Worm (Caenorhabditis elegans): ENCODE measurements around the gene F47B10.4.
A peak's percentile ranks its signal among the peaks of the same experiment; 100 is the strongest.

The F47B10.4 gene

DNA sequence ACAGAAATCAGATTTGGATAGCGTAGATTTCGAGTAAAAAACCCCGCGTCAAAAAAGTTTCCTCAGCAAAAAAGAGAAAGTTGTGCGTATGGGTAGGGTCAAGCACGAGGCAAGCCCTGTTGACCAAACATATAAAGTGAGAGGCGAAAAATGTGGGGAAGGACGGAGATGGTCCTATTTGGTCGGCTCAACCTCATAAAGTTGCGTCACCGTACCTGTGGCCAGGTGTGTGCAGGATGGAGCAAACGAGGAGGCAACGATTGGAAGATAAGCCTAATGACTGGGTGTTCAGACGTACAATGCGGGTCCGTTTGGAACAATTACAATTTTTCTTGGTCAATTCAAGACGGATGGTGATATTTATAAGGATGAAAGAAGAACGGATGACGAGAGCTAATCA, 36.1 kb downstream of the F47B10.4 start:
- TF ChIP-seq ceh-9 (tag; optimal IDR thresholded peaks at IDR 0.05) (no peak), fkh-2 (tag; optimal IDR thresholded peaks at IDR 0.05) (no peak), eor-1 (tag; optimal IDR thresholded peaks at IDR 0.05) (no peak), aly-2 (tag; optimal IDR thresholded peaks at IDR 0.05) (no peak), fos-1 (tag; optimal IDR thresholded peaks at IDR 0.05) (no peak), nhr-237 (tag; optimal IDR thresholded peaks at IDR 0.05) (no peak), lin-39 (tag; optimal IDR thresholded peaks at IDR 0.05) (no peak), nhr-76 (tag; optimal IDR thresholded peaks at IDR 0.05) (no peak)

DNA sequence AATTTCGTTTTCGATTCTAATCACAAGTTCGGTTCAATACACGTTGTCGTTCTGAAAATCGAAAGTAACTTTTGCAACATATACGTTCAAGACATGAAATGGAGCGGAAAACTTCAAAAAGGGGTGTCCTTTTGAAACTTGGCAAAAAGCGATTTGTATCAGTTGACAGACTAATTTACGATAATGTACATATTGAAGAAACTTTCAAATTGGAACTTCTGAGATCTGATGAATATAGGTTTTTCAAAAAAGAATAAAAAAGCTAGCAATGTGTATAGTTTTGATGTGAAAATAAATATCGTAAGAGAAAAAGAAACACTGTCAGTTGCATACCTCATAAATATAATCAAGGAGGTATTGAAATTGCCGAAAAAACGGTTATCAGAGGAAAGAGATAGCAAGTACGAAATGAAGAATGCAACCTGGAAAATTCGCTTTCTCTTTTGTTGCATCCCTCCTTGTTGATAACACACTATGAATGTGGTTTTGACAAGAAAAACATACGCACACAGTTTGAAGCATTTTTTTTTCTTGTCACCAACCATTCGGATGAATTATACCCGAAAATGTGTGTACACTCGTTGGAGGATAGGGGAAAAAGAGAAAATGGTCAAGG, 38.0 kb downstream of the F47B10.4 start, which contains the start of gene dgn-1:
Gene dgn-1, minus strand, starts transcription at position 51 of the 616 bp plus-strand sequence.
- TF ChIP-seq elt-2 (tag; optimal IDR thresholded peaks at IDR 0.05) = peak; percentile 56
- no peak for TF ChIP-seq ztf-11 (tag; optimal IDR thresholded peaks at IDR 0.05)
- no peak for TF ChIP-seq daf-12 (tag; optimal IDR thresholded peaks at IDR 0.05)
- no peak for TF ChIP-seq jun-1 (tag; optimal IDR thresholded peaks at IDR 0.05)
- no peak for TF ChIP-seq lin-15B (tag; optimal IDR thresholded peaks at IDR 0.05)
- TF ChIP-seq pha-4 (tag; optimal IDR thresholded peaks at IDR 0.05) = peak; percentile 26

DNA sequence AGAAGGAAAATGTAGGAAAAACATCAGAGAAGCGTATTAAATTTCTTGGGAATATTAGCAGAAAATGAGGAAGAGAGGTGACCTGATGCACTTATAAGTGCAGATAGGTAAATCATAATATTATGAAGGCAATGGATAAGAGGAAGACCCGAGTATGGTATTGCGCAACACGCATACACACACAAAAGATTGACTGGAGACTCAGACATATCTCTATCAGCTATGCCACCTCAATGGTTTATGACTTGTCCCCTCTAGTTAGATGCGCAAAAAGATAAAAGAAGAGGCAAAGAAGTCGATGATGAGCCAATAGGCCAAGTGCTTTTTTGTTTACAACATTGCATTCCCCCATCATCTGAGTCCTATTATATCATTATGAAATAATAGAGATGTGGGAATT, 41.0 kb downstream of the F47B10.4 start:
- TF ChIP-seq lin-15B (tag; optimal IDR thresholded peaks at IDR 0.05) = no peak
- no peak for TF ChIP-seq fos-1 (tag; optimal IDR thresholded peaks at IDR 0.05)
- no peak for TF ChIP-seq nhr-43 (tag; optimal IDR thresholded peaks at IDR 0.05; ENCODE audit: poor library complexity, severe bottlenecking)
- TF ChIP-seq aly-2 (tag; optimal IDR thresholded peaks at IDR 0.05) = no peak
- TF ChIP-seq unc-39 (tag; optimal IDR thresholded peaks at IDR 0.05) = no peak
- TF ChIP-seq ceh-82 (tag; optimal IDR thresholded peaks at IDR 0.05) = no peak
- no peak for TF ChIP-seq skn-1 (tag; optimal IDR thresholded peaks at IDR 0.05)

DNA sequence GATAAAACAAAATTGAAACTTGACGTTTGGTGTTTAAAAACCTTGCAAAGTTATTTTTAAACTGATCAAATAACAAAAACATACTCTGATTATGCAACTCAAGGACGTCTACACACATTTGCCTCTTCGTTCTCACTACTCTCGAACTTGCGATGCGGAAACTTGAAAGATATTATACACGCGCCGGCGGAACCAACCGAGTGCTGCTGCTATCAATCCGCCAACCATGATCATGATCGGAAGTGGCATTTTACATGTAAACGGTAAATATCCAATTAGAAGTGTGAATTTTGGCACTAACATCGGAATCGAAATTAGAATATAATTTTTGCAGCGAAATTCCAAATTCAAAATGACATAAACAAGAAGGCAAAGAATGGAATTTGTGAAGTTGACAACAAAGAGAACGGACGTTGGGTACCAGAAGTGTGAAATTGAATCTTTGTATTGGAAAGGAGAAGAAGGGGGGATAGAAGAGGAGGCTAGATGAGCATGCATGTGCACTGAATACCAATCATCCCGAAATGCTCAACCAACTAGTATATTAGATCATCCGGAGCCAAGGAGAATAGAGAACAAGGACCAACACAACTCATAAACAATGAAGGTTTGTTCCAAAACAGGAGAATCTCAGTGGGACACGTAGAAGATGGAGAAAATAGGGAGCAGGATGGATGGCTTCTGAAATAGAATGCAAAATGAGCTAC, 42.4 kb downstream of the F47B10.4 start:
- no peak for TF ChIP-seq unc-39 (tag; optimal IDR thresholded peaks at IDR 0.05)
- TF ChIP-seq nhr-11 (tag; optimal IDR thresholded peaks at IDR 0.05) = no peak
- TF ChIP-seq unc-62 (GFP tag; optimal IDR thresholded peaks at IDR 0.05) = no peak
- no peak for TF ChIP-seq fkh-2 (tag; optimal IDR thresholded peaks at IDR 0.05)
- no peak for TF ChIP-seq nhr-43 (tag; optimal IDR thresholded peaks at IDR 0.05; ENCODE audit: poor library complexity, severe bottlenecking)
- TF ChIP-seq mml-1 (tag; optimal IDR thresholded peaks at IDR 0.05) = no peak
- no peak for TF ChIP-seq pqm-1 (tag; optimal IDR thresholded peaks at IDR 0.05)
- no peak for TF ChIP-seq nhr-76 (tag; optimal IDR thresholded peaks at IDR 0.05)
- no peak for TF ChIP-seq tbx-2 (tag; optimal IDR thresholded peaks at IDR 0.05)
- no peak for TF ChIP-seq ceh-28 (tag; optimal IDR thresholded peaks at IDR 0.05)
- no peak for TF ChIP-seq egl-27 (tag; optimal IDR thresholded peaks at IDR 0.05)

DNA sequence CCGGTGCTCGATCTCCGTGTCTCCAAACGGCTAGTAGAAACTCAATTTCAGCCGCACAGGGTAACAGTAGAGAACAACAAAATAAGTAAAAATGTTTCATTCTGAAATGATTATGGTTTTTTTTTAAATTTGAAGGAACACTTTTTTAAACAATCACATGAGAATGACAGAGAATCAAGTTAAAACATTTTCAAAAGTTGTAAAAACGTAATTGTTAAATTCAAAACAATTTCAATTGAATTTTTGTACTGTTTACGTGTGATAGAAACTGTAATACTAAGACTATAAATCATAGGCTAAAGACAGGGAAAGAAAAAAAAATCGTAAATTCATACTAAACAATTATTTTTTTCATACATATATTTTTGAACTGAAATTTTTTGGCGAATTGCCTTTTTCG, 50.2 kb downstream of the F47B10.4 start, which contains the start of gene pho-7:
Gene pho-7, minus strand, starts transcription at position 101 of the 400 bp plus-strand sequence.
- TF ChIP-seq elt-3 (tag; optimal IDR thresholded peaks at IDR 0.05) (no peak), sea-2 (GFP tag; optimal IDR thresholded peaks at IDR 0.05) (no peak), snpc-4 (tag; optimal IDR thresholded peaks at IDR 0.05) (no peak), fkh-10 (GFP tag; optimal IDR thresholded peaks at IDR 0.05) (no peak)
